Fruit fly (Drosophila melanogaster): Measurements from ENCODE around the gene CG13992.
A peak's percentile ranks its signal among the peaks of the same experiment; 100 is the strongest.

CG13992 gene

dm6 chr2L:5943229-5944078, 24.1 kb downstream of the CG13992 start, which contains the start of the genes Sfp26Ad and Gpdh1 (continued):
- TF ChIP-seq Atf-2 (GFP tag; optimal IDR thresholded peaks at IDR 0.05) (peak; percentile 34), bcd (GFP tag; optimal IDR thresholded peaks at IDR 0.05) (peak; percentile 73), da (GFP tag; optimal IDR thresholded peaks at IDR 0.05) (peak; percentile 10), zen (tag; optimal IDR thresholded peaks at IDR 0.05) (peak; percentile 25), ato (GFP tag; IDR thresholded peaks at IDR 0.05; ENCODE audit: partially characterized antibody) (peak; percentile 15; the same call in 1 of the 2 replicates), CG1024 (GFP tag; IDR thresholded peaks at IDR 0.05) (peak; percentile 53; the same call in 1 of the 2 replicates), luna (GFP tag; optimal IDR thresholded peaks at IDR 0.05) (peak; percentile 71), CG6175 (GFP tag; IDR thresholded peaks at IDR 0.05) (peak; percentile 57; the same call in 2 of the 3 replicates), slbo (GFP tag; IDR thresholded peaks at IDR 0.05) (peak; percentile 90), CG6689 (GFP tag; IDR thresholded peaks at IDR 0.05) (0 out of 2 replicates have a peak, but pooled peaks have one; percentile 24), vfl (GFP tag; optimal IDR thresholded peaks at IDR 0.05) (peak; percentile 81), CG10543 (GFP tag; optimal IDR thresholded peaks at IDR 0.05) (peak; percentile 68), dysf (GFP tag; IDR thresholded peaks at IDR 0.05) (peak; percentile 67; the same call in 2 of the 3 replicates), Lpt (GFP tag; optimal IDR thresholded peaks at IDR 0.05) (no peak), wdn (GFP tag; IDR thresholded peaks at IDR 0.05) (no peak), gfzf (GFP tag; optimal IDR thresholded peaks at IDR 0.05) (peak; percentile 31), stwl (tag; optimal IDR thresholded peaks at IDR 0.05) (peak; percentile 85), CG9817 (tag; optimal IDR thresholded peaks at IDR 0.05) (peak; percentile 60), CG4854 (GFP tag; optimal IDR thresholded peaks at IDR 0.05) (peak; percentile 64), lmd (GFP tag; IDR thresholded peaks at IDR 0.05) (peak; percentile 67; the same call in 1 of the 2 replicates), ind (GFP tag; optimal IDR thresholded peaks at IDR 0.05) (peak; percentile 83), CG30020 (tag; optimal IDR thresholded peaks at IDR 0.05) (peak; percentile 47), nom (GFP tag; optimal IDR thresholded peaks at IDR 0.05) (peak; percentile 78), inv (GFP tag; IDR thresholded peaks at IDR 0.05; ENCODE audit: partially characterized antibody) (no peak), dati (GFP tag; IDR thresholded peaks at IDR 0.05) (no peak), crol (GFP tag; IDR thresholded peaks at IDR 0.05) (no peak), h (optimal IDR thresholded peaks at IDR 0.05) (no peak), ab (GFP tag; optimal IDR thresholded peaks at IDR 0.05) (peak; percentile 26), CG30431 (GFP tag; optimal IDR thresholded peaks at IDR 0.05) (peak; percentile 48), CG43689 (GFP tag; IDR thresholded peaks at IDR 0.05) (no peak), CG16813 (GFP tag; IDR thresholded peaks at IDR 0.05; ENCODE audit: partially characterized antibody) (0 out of 3 replicates have a peak, but pooled peaks have one; percentile 36), CG10959 (GFP tag; IDR thresholded peaks at IDR 0.05) (peak; percentile 32; the same call in 1 of the 2 replicates), jigr1 (GFP tag; IDR thresholded peaks at IDR 0.05) (no peak), CG11085 (GFP tag; IDR thresholded peaks at IDR 0.05) (peak; percentile 56; the same call in 1 of the 2 replicates), trem (tag; optimal IDR thresholded peaks at IDR 0.05) (peak; percentile 61), CG18599 (GFP tag; optimal IDR thresholded peaks at IDR 0.05) (peak; percentile 88), CG8359 (GFP tag; optimal IDR thresholded peaks at IDR 0.05; ENCODE audit: borderline replicate concordance) (no peak), CG12942 (GFP tag; optimal IDR thresholded peaks at IDR 0.05) (peak; percentile 71), CG17568 (GFP tag; optimal IDR thresholded peaks at IDR 0.05) (peak; percentile 74), CG17829 (tag; optimal IDR thresholded peaks at IDR 0.05) (peak; percentile 73), psq (GFP tag; optimal IDR thresholded peaks at IDR 0.05) (peak; percentile 61), Hand (GFP tag; optimal IDR thresholded peaks at IDR 0.05) (peak; percentile 62), Bteb2 (GFP tag; optimal IDR thresholded peaks at IDR 0.05) (peak; percentile 87), C15 (GFP tag; IDR thresholded peaks at IDR 0.05) (no peak), CG12236 (GFP tag; optimal IDR thresholded peaks at IDR 0.05) (peak; percentile 35), CG6791 (GFP tag; IDR thresholded peaks at IDR 0.05; ENCODE audit: partially characterized antibody) (peak; percentile 42; the same call in 1 of the 3 replicates), CG33213 (GFP tag; optimal IDR thresholded peaks at IDR 0.05) (peak; percentile 81), stc (GFP tag; IDR thresholded peaks at IDR 0.05) (peak; percentile 46), CG10274 (GFP tag; optimal IDR thresholded peaks at IDR 0.05) (no peak)
